Fruit fly (Drosophila melanogaster): ENCODE measurements around the gene Saf-B.
A peak's percentile ranks its signal among the peaks of the same experiment; 100 is the strongest.

Saf-B gene

dm6 chr3R:24768538-24769401 is 48.5 kb upstream of the Saf-B start, which contains the start of gene CG13631 (continued):
- TF ChIP-seq CG4282 (GFP tag; optimal IDR thresholded peaks at IDR 0.05) = peak; percentile 60
- no peak for TF ChIP-seq hth (optimal IDR thresholded peaks at IDR 0.05)
- no peak for TF ChIP-seq Dref (GFP tag; IDR thresholded peaks at IDR 0.05)
- peak; percentile 78 for TF ChIP-seq CG15011 (GFP tag; optimal IDR thresholded peaks at IDR 0.05)
- peak; percentile 67 for TF ChIP-seq Deaf1 (tag; optimal IDR thresholded peaks at IDR 0.05)
- TF ChIP-seq ERR (GFP tag; optimal IDR thresholded peaks at IDR 0.05) = peak; percentile 87
- peak; percentile 39 for TF ChIP-seq Hand (GFP tag; optimal IDR thresholded peaks at IDR 0.05)
- TF ChIP-seq vfl (GFP tag; optimal IDR thresholded peaks at IDR 0.05) = peak; percentile 73
- peak; percentile 84; the same call in 1 of the 2 replicates for TF ChIP-seq dimm (GFP tag; IDR thresholded peaks at IDR 0.05)
- peak; percentile 98 for TF ChIP-seq CG10979 (tag; optimal IDR thresholded peaks at IDR 0.05)
- TF ChIP-seq scrt (GFP tag; optimal IDR thresholded peaks at IDR 0.05) = peak; percentile 79
- TF ChIP-seq Kr (GFP tag; optimal IDR thresholded peaks at IDR 0.05) = no peak
- TF ChIP-seq CG14050 (GFP tag; IDR thresholded peaks at IDR 0.05) = peak; percentile 87
- TF ChIP-seq Atf6 (GFP tag; IDR thresholded peaks at IDR 0.05) = peak; percentile 59; the same call in 1 of the 2 replicates
- peak; percentile 97 for TF ChIP-seq slp2 (GFP tag; optimal IDR thresholded peaks at IDR 0.05)
- peak; percentile 74 for TF ChIP-seq wek (GFP tag; optimal IDR thresholded peaks at IDR 0.05)
- TF ChIP-seq twi (tag; optimal IDR thresholded peaks at IDR 0.05) = peak; percentile 93
- TF ChIP-seq dm (GFP tag; optimal IDR thresholded peaks at IDR 0.05) = peak; percentile 83
- TF ChIP-seq CG6254 (GFP tag; optimal IDR thresholded peaks at IDR 0.05) = peak; percentile 95
- TF ChIP-seq tin (GFP tag; optimal IDR thresholded peaks at IDR 0.05) = peak; percentile 95
- peak; percentile 93 to 94 for TF ChIP-seq dpn (GFP tag; optimal IDR thresholded peaks at IDR 0.05)
- peak; percentile 96 for TF ChIP-seq ewg (GFP tag; optimal IDR thresholded peaks at IDR 0.05)
- peak; percentile 98 for TF ChIP-seq CG4424 (GFP tag; optimal IDR thresholded peaks at IDR 0.05)
- no peak for TF ChIP-seq hb (GFP tag; IDR thresholded peaks at IDR 0.05; ENCODE audit: partially characterized antibody)
- peak; percentile 90 for TF ChIP-seq CG1233 (GFP tag; optimal IDR thresholded peaks at IDR 0.05)
- TF ChIP-seq CG4707 (GFP tag; optimal IDR thresholded peaks at IDR 0.05) = peak; percentile 80
- peak; percentile 92 for TF ChIP-seq gt (GFP tag; IDR thresholded peaks at IDR 0.05)
- TF ChIP-seq ci (GFP tag; IDR thresholded peaks at IDR 0.05) = peak; percentile 95
- no peak for TF ChIP-seq h (optimal IDR thresholded peaks at IDR 0.05)
- peak; percentile 50; the same call in 1 of the 3 replicates for TF ChIP-seq C15 (GFP tag; IDR thresholded peaks at IDR 0.05)
- TF ChIP-seq ro (GFP tag; IDR thresholded peaks at IDR 0.05) = peak; percentile 90
- peak; percentile 61 for TF ChIP-seq Fer2 (tag; optimal IDR thresholded peaks at IDR 0.05)
- peak; percentile 84 for TF ChIP-seq gce (GFP tag; IDR thresholded peaks at IDR 0.05)
- no peak for TF ChIP-seq CG1832 (GFP tag; optimal IDR thresholded peaks at IDR 0.05)
- peak; percentile 96 for TF ChIP-seq ken (GFP tag; IDR thresholded peaks at IDR 0.05)
- TF ChIP-seq CG17802 (tag; optimal IDR thresholded peaks at IDR 0.05) = peak; percentile 87
- peak; percentile 9 for TF ChIP-seq CG6765 (GFP tag; optimal IDR thresholded peaks at IDR 0.05)
- TF ChIP-seq gro (GFP tag; optimal IDR thresholded peaks at IDR 0.05) = no peak
- peak; percentile 96 for TF ChIP-seq Atf3 (GFP tag; optimal IDR thresholded peaks at IDR 0.05)
- TF ChIP-seq emc (GFP tag; optimal IDR thresholded peaks at IDR 0.05) = peak; percentile 10
- TF ChIP-seq cato (GFP tag; optimal IDR thresholded peaks at IDR 0.05; ENCODE audit: borderline replicate concordance) = peak; percentile 96
- peak; percentile 70 for TF ChIP-seq CG14965 (GFP tag; optimal IDR thresholded peaks at IDR 0.05; ENCODE audit: borderline replicate concordance)
- peak; percentile 71 for TF ChIP-seq sug (tag; optimal IDR thresholded peaks at IDR 0.05)
- TF ChIP-seq onecut (GFP tag; IDR thresholded peaks at IDR 0.05) = peak; percentile 82
- no peak for TF ChIP-seq br (optimal IDR thresholded peaks at IDR 0.05)
- peak; percentile 89 for TF ChIP-seq trh (GFP tag; optimal IDR thresholded peaks at IDR 0.05)
- peak; percentile 92 for TF ChIP-seq CG12219 (GFP tag; optimal IDR thresholded peaks at IDR 0.05)
- TF ChIP-seq CG8290 (GFP tag; optimal IDR thresholded peaks at IDR 0.05) = peak; percentile 89
- peak; percentile 17 to 90 for TF ChIP-seq CG8290 (tag; optimal IDR thresholded peaks at IDR 0.05)
- TF ChIP-seq CG18011 (GFP tag; optimal IDR thresholded peaks at IDR 0.05) = no peak

Data from whole organism, embryonic.